Worm (Caenorhabditis elegans): ENCODE results near the gene W06H8.2.
A peak's percentile ranks its signal among the peaks of the same experiment; 100 is the strongest.

The W06H8.2 gene

DNA sequence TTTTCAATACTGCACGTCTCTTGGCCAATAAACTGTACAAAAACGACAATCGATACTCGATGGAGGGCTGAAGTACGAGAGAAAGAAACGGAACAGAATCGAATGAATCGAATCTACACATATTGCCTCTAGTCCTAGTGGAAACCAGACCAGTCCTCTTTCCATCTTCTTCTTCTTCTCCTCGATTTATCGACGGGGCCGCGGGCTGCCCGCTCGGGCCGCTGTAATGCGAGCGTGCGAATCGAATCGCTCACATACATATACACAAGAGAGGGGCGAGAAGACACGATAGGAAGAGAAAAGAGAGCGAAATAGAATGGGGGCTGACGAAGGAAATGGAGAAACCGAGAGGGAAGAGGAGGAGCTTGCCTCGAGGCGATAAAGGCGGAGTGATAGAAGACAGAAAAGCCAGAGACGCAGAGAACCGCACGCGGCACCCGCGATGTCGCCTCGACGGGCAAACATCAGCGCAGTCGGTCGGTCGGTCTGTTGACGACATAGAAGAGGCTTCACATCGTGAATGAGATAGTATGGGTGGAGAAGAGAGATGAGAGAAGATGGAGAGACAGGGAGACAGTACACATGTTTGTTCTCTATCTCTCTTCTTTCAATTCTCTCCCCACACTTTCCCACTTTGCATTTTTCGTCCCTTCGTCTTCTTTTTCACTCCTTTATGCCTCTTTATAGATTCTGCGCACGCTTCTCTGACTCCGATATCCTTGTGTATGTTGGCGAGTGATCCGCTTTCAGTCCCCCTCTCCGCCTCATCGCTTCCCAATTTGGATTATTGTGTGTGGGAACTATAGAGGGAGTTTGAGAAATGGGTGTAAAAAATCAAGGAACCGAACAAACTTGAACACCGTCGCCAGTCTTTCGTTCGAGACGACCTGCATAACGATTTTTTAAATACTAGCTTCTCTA, 21.0 kb downstream of the W06H8.2 start (continued):
- TF ChIP-seq K11D2.4 (GFP tag; IDR thresholded peaks at IDR 0.05) (peak; percentile 81; the same call in 1 of the 2 replicates), F39B2.1 (GFP tag; IDR thresholded peaks at IDR 0.05) (0 out of 2 replicates have a peak, but pooled peaks have one; percentile 42), Y56A3A.18 (GFP tag; IDR thresholded peaks at IDR 0.05) (peak; percentile 88; the same call in 1 of the 2 replicates), rpc-1 (optimal IDR thresholded peaks at IDR 0.05) (no peak), rpc-1 (tag; optimal IDR thresholded peaks at IDR 0.05) (no peak), atf-7 (tag; optimal IDR thresholded peaks at IDR 0.05) (peak; percentile 88), Y53F4B.3 (GFP tag; IDR thresholded peaks at IDR 0.05) (no peak), F23B12.7 (tag; optimal IDR thresholded peaks at IDR 0.05; ENCODE audit: insufficient read depth) (no peak), sdz-38 (tag; optimal IDR thresholded peaks at IDR 0.05) (no peak), ceh-79 (tag; optimal IDR thresholded peaks at IDR 0.05) (no peak), ekl-4 (GFP tag; IDR thresholded peaks at IDR 0.05) (peak; percentile 52; the same call in 1 of the 2 replicates), ztf-6 (GFP tag; IDR thresholded peaks at IDR 0.05) (no peak), nhr-27 (tag; optimal IDR thresholded peaks at IDR 0.05) (no peak), lin-40 (tag; optimal IDR thresholded peaks at IDR 0.05) (peak; percentile 92), madf-6 (GFP tag; IDR thresholded peaks at IDR 0.05) (peak; percentile 17; the same call in 1 of the 2 replicates), Y53G8AR.9 (GFP tag; conservative IDR thresholded peaks at IDR 0.05) (peak; percentile 62; the same call in 1 of the 2 replicates), die-1 (tag; optimal IDR thresholded peaks at IDR 0.05) (peak; percentile 59), snpc-3.4 (tag; optimal IDR thresholded peaks at IDR 0.05) (peak; percentile 66), hmg-20 (GFP tag; IDR thresholded peaks at IDR 0.05) (no peak), repo-1 (tag; optimal IDR thresholded peaks at IDR 0.05) (peak; percentile 77), ama-1 (optimal IDR thresholded peaks at IDR 0.05) (peak; percentile 98), ama-1 (GFP tag; optimal IDR thresholded peaks at IDR 0.05) (peak in 1 of 2 experiments; percentile 15), C06A6.2 (GFP tag; conservative IDR thresholded peaks at IDR 0.05) (peak; percentile 83), pbrm-1 (GFP tag; IDR thresholded peaks at IDR 0.05) (peak; percentile 81), ZK185.1 (tag; optimal IDR thresholded peaks at IDR 0.05; ENCODE audit: poor library complexity, severe bottlenecking) (peak; percentile 83), tlf-1 (GFP tag; optimal IDR thresholded peaks at IDR 0.05) (peak; percentile 36), lag-1 (GFP tag; IDR thresholded peaks at IDR 0.05) (0 out of 2 replicates have a peak, but pooled peaks have one; percentile 62), dpl-1 (GFP tag; optimal IDR thresholded peaks at IDR 0.05) (no peak), cebp-1 (GFP tag; IDR thresholded peaks at IDR 0.05) (0 out of 2 replicates have a peak, but pooled peaks have one; percentile 33), cebp-1 (tag; optimal IDR thresholded peaks at IDR 0.05) (peak; percentile 91), Y67H2A.10 (GFP tag; conservative IDR thresholded peaks at IDR 0.05) (no peak), chd-7 (tag; optimal IDR thresholded peaks at IDR 0.05) (peak; percentile 94), lsl-1 (GFP tag; optimal IDR thresholded peaks at IDR 0.05) (no peak), egl-44 (GFP tag; IDR thresholded peaks at IDR 0.05) (peak; percentile 88), aptf-2 (GFP tag; conservative IDR thresholded peaks at IDR 0.05) (no peak), ztf-26 (tag; optimal IDR thresholded peaks at IDR 0.05) (peak; percentile 86), ets-4 (GFP tag; optimal IDR thresholded peaks at IDR 0.05) (no peak), bed-1 (GFP tag; IDR thresholded peaks at IDR 0.05) (0 out of 2 replicates have a peak, but pooled peaks have one; percentile 60), snpc-1.1 (tag; optimal IDR thresholded peaks at IDR 0.05; ENCODE audit: insufficient read depth) (no peak), nhr-80 (tag; optimal IDR thresholded peaks at IDR 0.05) (peak; percentile 36), sea-2 (GFP tag; IDR thresholded peaks at IDR 0.05) (0 out of 2 replicates have a peak, but pooled peaks have one; percentile 48), ztf-25 (GFP tag; IDR thresholded peaks at IDR 0.05) (no peak), lin-35 (GFP tag; optimal IDR thresholded peaks at IDR 0.05) (peak in 1 of 3 experiments; percentile 75), hmg-1.2 (GFP tag; IDR thresholded peaks at IDR 0.05) (peak; percentile 97), madf-10 (tag; optimal IDR thresholded peaks at IDR 0.05) (peak; percentile 100), unc-62 (GFP tag; optimal IDR thresholded peaks at IDR 0.05) (peak; percentile 78), hsf-1 (GFP tag; IDR thresholded peaks at IDR 0.05) (0 out of 2 replicates have a peak, but pooled peaks have one; percentile 22)
